Worm (Caenorhabditis elegans) whole organism, L1 larva: ENCODE data around the gene ZK829.7.

Source experiments
- C04F5.9 ChIP-seq: sonication (generic microtip); optimal IDR thresholded peaks from 2 replicates; lab custom pipeline; 2016; ENCODE audit warnings: missing genetic modification characterization, missing compliant biosample characterization
- F16B12.6 ChIP-seq: fragments of 150-350 bp; optimal IDR thresholded peaks from 2 replicates; lab custom pipeline; 2014; ENCODE audit warnings: missing biosample characterization, missing genetic modification characterization
- Y116A8C.19 ChIP-seq: sonication (generic microtip); optimal IDR thresholded peaks from 2 replicates; lab custom pipeline; 2016; ENCODE audit warnings: missing compliant biosample characterization, missing genetic modification characterization, borderline replicate concordance
- aha-1 ChIP-seq: fragments of 150-350 bp; optimal IDR thresholded peaks from 2 replicates; lab custom pipeline; 2014; ENCODE audit warnings: missing biosample characterization, missing genetic modification characterization
- aly-2 ChIP-seq: fragments of 150-350 bp; optimal IDR thresholded peaks from 2 replicates; lab custom pipeline; 2014; ENCODE audit warnings: missing biosample characterization, missing genetic modification characterization
- blmp-1 ChIP-seq: fragments of 150-350 bp; optimal IDR thresholded peaks from 2 replicates; lab custom pipeline; 2014; ENCODE audit warnings: missing biosample characterization, missing genetic modification characterization
- ceh-63 ChIP-seq: fragments of 200-800 bp; sonication (Bioruptor generic); optimal IDR thresholded peaks from 2 replicates; lab custom pipeline; 2018; ENCODE audit warnings: mild to moderate bottlenecking, missing genetic modification characterization, missing compliant biosample characterization
- ceh-82 ChIP-seq, 3 experiments: fragments of 150-350 bp in 1 of 3; sonication (generic microtip) in 2 of 3; optimal IDR thresholded peaks; 2 replicates each; lab custom pipeline; 2014 to 2017; ENCODE audit warnings: missing biosample characterization in 3 of 3, missing genetic modification characterization in 3 of 3
- ceh-88 ChIP-seq: fragments of 200-800 bp; sonication (Bioruptor generic); IDR thresholded peaks from 2 replicates; pipeline ENCODE4 v1.3.6; 2022; ENCODE audit warnings: missing genetic modification characterization, missing compliant biosample characterization
- ceh-90 ChIP-seq: sonication (generic microtip); optimal IDR thresholded peaks from 2 replicates; lab custom pipeline; 2016; ENCODE audit warnings: missing genetic modification characterization, missing compliant biosample characterization
- ces-1 ChIP-seq: fragments of 150-350 bp; optimal IDR thresholded peaks from 2 replicates; lab custom pipeline; 2014; ENCODE audit warnings: missing biosample characterization, missing genetic modification reagents, missing genetic modification characterization
- dsc-1 ChIP-seq: sonication (generic microtip); optimal IDR thresholded peaks from 2 replicates; lab custom pipeline; 2016; ENCODE audit warnings: mild to moderate bottlenecking, missing genetic modification characterization, missing compliant biosample characterization
- efl-1 ChIP-seq, 4 experiments: fragments of 150-350 bp; optimal IDR thresholded peaks in 3 of 4; peaks in 1 of 4; 1 replicate in 1 of 4; 2 replicates in 3 of 4; lab custom pipeline; 2014; ENCODE audit warnings: missing biosample characterization in 2 of 4, missing genetic modification characterization in 2 of 4, missing genetic modification reagents in 2 of 4
- efl-3 ChIP-seq: fragments of 200-800 bp; sonication (Bioruptor generic); optimal IDR thresholded peaks from 2 replicates; lab custom pipeline; 2018; ENCODE audit warnings: mild to moderate bottlenecking, missing genetic modification characterization, missing compliant biosample characterization
- egl-13 ChIP-seq: sonication (generic microtip); optimal IDR thresholded peaks from 2 replicates; lab custom pipeline; 2016; ENCODE audit warnings: missing genotype, missing genetic modification reagents, missing genetic modification characterization, missing compliant biosample characterization
- elt-2 ChIP-seq: sonication (generic microtip); optimal IDR thresholded peaks from 2 replicates; lab custom pipeline; 2016; ENCODE audit warnings: missing genetic modification characterization, mild to moderate bottlenecking, inconsistent platforms, missing compliant biosample characterization, missing genetic modification reagents
- fkh-10 ChIP-seq: sonication (generic microtip); optimal IDR thresholded peaks from 2 replicates; lab custom pipeline; 2017; ENCODE audit warnings: missing biosample characterization, missing genetic modification reagents, missing genetic modification characterization
- fkh-8 ChIP-seq: sonication (generic microtip); optimal IDR thresholded peaks from 2 replicates; lab custom pipeline; 2016; ENCODE audit warnings: mild to moderate bottlenecking, missing genetic modification characterization, missing compliant biosample characterization
- fos-1 ChIP-seq: fragments of 150-350 bp; optimal IDR thresholded peaks from 2 replicates; lab custom pipeline; 2014; ENCODE audit warnings: missing biosample characterization, missing genetic modification characterization
- grh-1 ChIP-seq: fragments of 200-800 bp; sonication (Bioruptor generic); IDR thresholded peaks from 2 replicates; pipeline ENCODE4 v1.3.6; 2022; ENCODE audit warnings: missing genetic modification reagents, missing genetic modification characterization, missing compliant biosample characterization
- hpl-2 ChIP-seq: fragments of 150-350 bp; optimal IDR thresholded peaks from 2 replicates; lab custom pipeline; 2014; ENCODE audit warnings: missing biosample characterization, missing genetic modification reagents, missing genetic modification characterization
- irx-1 ChIP-seq: sonication (generic microtip); optimal IDR thresholded peaks from 2 replicates; lab custom pipeline; 2016; ENCODE audit warnings: missing genetic modification characterization, missing compliant biosample characterization
- isw-1 ChIP-seq: fragments of 200-800 bp; sonication (Bioruptor generic); IDR thresholded peaks from 2 replicates; pipeline ENCODE4 v1.3.6; 2022; ENCODE audit warnings: missing genetic modification characterization, missing compliant biosample characterization
- lin-15B ChIP-seq: fragments of 150-350 bp; sonication (generic microtip); optimal IDR thresholded peaks from 3 replicates; lab custom pipeline; 2014; ENCODE audit warnings: missing biosample characterization, missing genetic modification characterization
- lin-35 ChIP-seq, 2 experiments: fragments of 150-350 bp; optimal IDR thresholded peaks; 2 replicates each; lab custom pipeline; 2014; ENCODE audit warnings: missing biosample characterization in 2 of 2, missing genetic modification characterization in 2 of 2, missing genetic modification reagents in 2 of 2
- lin-39 ChIP-seq: fragments of 150-350 bp; optimal IDR thresholded peaks from 2 replicates; lab custom pipeline; 2014; ENCODE audit warnings: missing biosample characterization, missing genetic modification reagents, missing genetic modification characterization
- lsy-2 ChIP-seq, 2 experiments: fragments of 150-350 bp; optimal IDR thresholded peaks; 2 replicates each; lab custom pipeline; 2014; ENCODE audit warnings: missing biosample characterization in 2 of 2, missing genetic modification characterization in 2 of 2
- mef-2 ChIP-seq: fragments of 150-350 bp; optimal IDR thresholded peaks from 2 replicates; lab custom pipeline; 2014; ENCODE audit warnings: missing biosample characterization, missing genetic modification characterization
- mep-1 ChIP-seq: fragments of 150-350 bp; optimal IDR thresholded peaks from 2 replicates; lab custom pipeline; 2014; ENCODE audit warnings: missing biosample characterization, missing genetic modification characterization
- nhr-11 ChIP-seq: fragments of 150-350 bp; optimal IDR thresholded peaks from 2 replicates; lab custom pipeline; 2014; ENCODE audit warnings: missing biosample characterization, missing genetic modification characterization
- nhr-237 ChIP-seq: fragments of 150-350 bp; optimal IDR thresholded peaks from 2 replicates; lab custom pipeline; 2014; ENCODE audit warnings: missing biosample characterization, missing genetic modification characterization
- nhr-71 ChIP-seq: sonication (generic microtip); optimal IDR thresholded peaks from 2 replicates; lab custom pipeline; 2016; ENCODE audit warnings: mild to moderate bottlenecking, missing genetic modification characterization, moderate library complexity, missing compliant biosample characterization
- nhr-90 ChIP-seq: sonication (generic microtip); optimal IDR thresholded peaks from 2 replicates; lab custom pipeline; 2016; ENCODE audit warnings: mild to moderate bottlenecking, missing genetic modification characterization, missing compliant biosample characterization; ENCODE audit not compliant: poor library complexity
- pqm-1 ChIP-seq: sonication (generic microtip); optimal IDR thresholded peaks from 3 replicates; lab custom pipeline; 2017; ENCODE audit warnings: missing biosample characterization, missing genetic modification characterization
- sptf-1 ChIP-seq: fragments of 150-350 bp; optimal IDR thresholded peaks from 2 replicates; lab custom pipeline; 2014; ENCODE audit warnings: missing biosample characterization, missing genetic modification characterization
- tbx-2 ChIP-seq: sonication (generic microtip); optimal IDR thresholded peaks from 2 replicates; lab custom pipeline; 2016; ENCODE audit warnings: missing genetic modification characterization, missing compliant biosample characterization
- tlp-1 ChIP-seq: fragments of 150-350 bp; optimal IDR thresholded peaks from 2 replicates; lab custom pipeline; 2014; ENCODE audit warnings: missing biosample characterization, missing genetic modification characterization
- unc-98 ChIP-seq: fragments of 200-800 bp; sonication (Bioruptor generic); IDR thresholded peaks from 2 replicates; pipeline ENCODE4 v1.3.6; 2022; ENCODE audit warnings: missing genetic modification characterization, missing compliant biosample characterization
- zag-1 ChIP-seq: fragments of 150-350 bp; optimal IDR thresholded peaks from 2 replicates; lab custom pipeline; 2014; ENCODE audit warnings: missing biosample characterization, missing genetic modification characterization
- ztf-4 ChIP-seq: fragments of 150-350 bp; optimal IDR thresholded peaks from 2 replicates; lab custom pipeline; 2014; ENCODE audit warnings: missing biosample characterization, missing genetic modification characterization

Gene ZK829.7

DNA sequence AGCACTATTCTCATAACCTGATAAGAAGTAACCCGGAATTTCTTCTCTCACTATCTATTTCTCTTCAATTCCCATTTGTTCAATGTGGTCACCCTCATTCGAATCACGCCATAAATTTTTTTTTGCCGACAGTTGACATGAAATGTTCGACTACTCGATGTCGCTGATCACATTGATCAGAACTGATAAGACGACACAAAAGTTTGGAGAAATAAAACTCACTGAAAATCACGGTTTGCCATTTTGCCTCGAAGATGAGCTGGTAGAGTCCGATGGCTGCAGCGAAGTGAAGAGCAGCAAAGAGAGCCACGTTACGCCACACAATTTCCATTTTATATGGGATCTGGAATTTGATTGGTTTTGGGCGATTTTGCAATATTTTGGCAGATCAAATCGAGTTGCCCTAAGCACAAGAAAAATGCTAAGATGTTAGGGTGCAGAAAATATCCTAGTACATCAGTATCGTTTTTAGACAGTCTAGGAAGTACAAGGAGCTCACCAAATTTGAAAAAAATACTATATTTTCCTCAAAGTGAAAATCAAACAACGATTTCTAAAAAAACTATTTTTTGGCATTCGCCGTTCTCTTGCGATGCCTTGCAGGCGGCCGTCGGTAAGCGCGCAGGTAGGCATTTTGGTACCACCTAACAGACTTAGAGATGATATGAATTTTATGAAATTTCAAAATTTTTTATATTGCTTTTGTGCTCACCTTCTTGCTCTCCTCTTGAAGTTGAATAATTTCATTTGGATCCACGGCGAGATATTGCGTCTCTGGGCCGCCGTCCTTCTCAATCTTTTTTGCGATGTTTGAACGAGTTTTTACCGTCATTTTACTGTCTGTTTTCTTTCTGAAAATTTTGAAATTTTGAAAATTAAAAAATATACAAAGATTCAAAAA lies 46.2 kb downstream of the ZK829.7 start, which contains the start of gene fat-6 (continued):
- no peak for TF ChIP-seq dsc-1
- no peak for TF ChIP-seq C04F5.9
- no peak for TF ChIP-seq zag-1 (tag; lab: Kevin White, UChicago)
- TF ChIP-seq mep-1 (tag; lab: Kevin White, UChicago), result peak; percentile 31
- TF ChIP-seq nhr-11 (tag; lab: Kevin White, UChicago), result no peak
- TF ChIP-seq egl-13, result no peak
- TF ChIP-seq fkh-10, result no peak
- peak in 1 of 2 experiments; percentile 24 for TF ChIP-seq lin-35 (GFP tag; optimal IDR thresholded peaks at IDR 0.05; lab: Kevin White, UChicago)
- no peak for TF ChIP-seq F16B12.6 (tag; lab: Kevin White, UChicago)
- TF ChIP-seq pqm-1 (tag; lab: Kevin White, UChicago), result no peak
- peak; percentile 23 for TF ChIP-seq blmp-1
- no peak for TF ChIP-seq mef-2
- no peak for TF ChIP-seq ceh-88
- no peak for TF ChIP-seq isw-1 (GFP tag; lab: Robert Waterston, UW)
- TF ChIP-seq nhr-71 (tag; lab: Kevin White, UChicago), result peak; percentile 31
- no peak for TF ChIP-seq tbx-2
- TF ChIP-seq ces-1 (GFP tag; lab: Kevin White, UChicago), result no peak
- TF ChIP-seq ceh-90 (tag; lab: Kevin White, UChicago), result no peak
- TF ChIP-seq Y116A8C.19, result no peak
- peak; percentile 49 for TF ChIP-seq elt-2 (tag; lab: Kevin White, UChicago)
- no peak for TF ChIP-seq ceh-82 (tag; optimal IDR thresholded peaks at IDR 0.05; lab: Kevin White, UChicago)
- TF ChIP-seq lsy-2 (tag; optimal IDR thresholded peaks at IDR 0.05; lab: Kevin White, UChicago), result no peak

DNA sequence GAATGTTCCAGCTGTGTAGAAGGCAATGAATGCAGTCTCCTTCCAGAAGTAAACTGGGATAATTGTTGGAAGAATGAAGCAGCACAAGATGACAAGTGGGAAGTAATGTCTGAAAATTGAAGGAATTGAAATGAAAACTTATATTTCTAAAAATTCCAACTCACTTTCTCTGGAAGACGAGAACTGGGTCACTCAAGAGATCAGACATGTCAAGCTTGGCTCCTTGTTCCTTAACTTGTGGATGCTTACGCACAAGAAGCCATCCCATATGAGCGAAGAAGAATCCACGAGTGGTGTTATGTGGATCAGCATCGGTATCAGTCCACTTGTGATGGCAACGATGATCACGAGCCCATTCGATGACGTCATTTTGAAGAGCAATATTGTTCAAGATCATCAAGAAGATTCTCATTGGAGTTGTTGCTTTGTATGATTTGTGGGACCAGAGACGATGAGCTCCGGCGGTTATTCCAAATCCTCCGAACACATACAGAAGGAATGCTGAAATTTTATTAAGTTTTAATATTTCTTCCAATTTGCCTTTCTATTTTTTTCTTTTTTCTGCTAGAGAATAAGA lies 47.0 kb downstream of the ZK829.7 start:
- TF ChIP-seq aly-2 (tag; lab: Kevin White, UChicago) (no peak), sptf-1 (no peak), efl-1 (optimal IDR thresholded peaks at IDR 0.05; lab: Kevin White, UChicago) (no peak), efl-1 (GFP tag; optimal IDR thresholded peaks at IDR 0.05 in 1 of 2; lab: Kevin White, UChicago) (peak in 1 of 2 experiments; percentile 84), nhr-90 (no peak)

- no peak for TF ChIP-seq lin-39 (tag; lab: Kevin White, UChicago)
- no peak for TF ChIP-seq mef-2
- TF ChIP-seq grh-1 (GFP tag; lab: Robert Waterston, UW), result no peak
- no peak for TF ChIP-seq aly-2 (tag; lab: Kevin White, UChicago)
- no peak for TF ChIP-seq blmp-1
- no peak for TF ChIP-seq aha-1 (tag; lab: Kevin White, UChicago)
- no peak for TF ChIP-seq ceh-63
- TF ChIP-seq elt-2 (tag; lab: Kevin White, UChicago), result peak; percentile 46
- TF ChIP-seq irx-1 (tag; lab: Kevin White, UChicago), result no peak
- no peak for TF ChIP-seq efl-3 (GFP tag; lab: Kevin White, UChicago)
- no peak for TF ChIP-seq fos-1 (tag; lab: Kevin White, UChicago)
- no peak for TF ChIP-seq mep-1 (tag; lab: Kevin White, UChicago)
- no peak for TF ChIP-seq efl-1 (optimal IDR thresholded peaks at IDR 0.05; lab: Kevin White, UChicago)
- TF ChIP-seq efl-1 (GFP tag; optimal IDR thresholded peaks at IDR 0.05 in 1 of 2; lab: Kevin White, UChicago), result peak in 1 of 2 experiments; percentile 55
- peak in 1 of 2 experiments; percentile 13 for TF ChIP-seq lin-35 (GFP tag; optimal IDR thresholded peaks at IDR 0.05; lab: Kevin White, UChicago)
- TF ChIP-seq hpl-2 (GFP tag; lab: Kevin White, UChicago), result no peak
- no peak for TF ChIP-seq ztf-4 (tag; lab: Kevin White, UChicago)
- no peak for TF ChIP-seq fkh-8 (tag; lab: Kevin White, UChicago)
- TF ChIP-seq tbx-2, result no peak
- no peak for TF ChIP-seq ceh-90 (tag; lab: Kevin White, UChicago)
- TF ChIP-seq lin-15B (tag; lab: Kevin White, UChicago), result no peak
- no peak for TF ChIP-seq nhr-237
- peak; percentile 26 for TF ChIP-seq nhr-71 (tag; lab: Kevin White, UChicago)
- no peak for TF ChIP-seq tlp-1 (tag; lab: Kevin White, UChicago)
- no peak for TF ChIP-seq unc-98 (GFP tag; lab: Robert Waterston, UW)
- TF ChIP-seq, all 84 proteins: peak for 4
Observed at ce11 chrIV:11913295-11913940, 47.9 kb downstream of the ZK829.7 start.
